Worm (Caenorhabditis elegans): ENCODE data around the gene dsc-4.
A peak's percentile ranks its signal among the peaks of the same experiment; 100 is the strongest.

dsc-4 gene

ce11 chrIV:326564-327070, 6.3 kb upstream of the dsc-4 start, which contains the start of gene col-101:
Gene col-101 (minus strand): TSS chrIV:327020.
- no peak for TF ChIP-seq skn-1 (tag; optimal IDR thresholded peaks at IDR 0.05)
- no peak for TF ChIP-seq lin-15B (tag; optimal IDR thresholded peaks at IDR 0.05)
- no peak for TF ChIP-seq zfp-2 (tag; optimal IDR thresholded peaks at IDR 0.05)
- no peak for TF ChIP-seq nhr-28 (tag; optimal IDR thresholded peaks at IDR 0.05)
- no peak for TF ChIP-seq daf-8 (GFP tag; IDR thresholded peaks at IDR 0.05)
- no peak for TF ChIP-seq T26A8.4 (GFP tag; IDR thresholded peaks at IDR 0.05)
- no peak for TF ChIP-seq F44E2.7 (GFP tag; IDR thresholded peaks at IDR 0.05)
- no peak for TF ChIP-seq ceh-32 (tag; optimal IDR thresholded peaks at IDR 0.05; ENCODE audit: poor library complexity)
- no peak for TF ChIP-seq set-16 (GFP tag; IDR thresholded peaks at IDR 0.05)
- TF ChIP-seq rbr-2 (tag; optimal IDR thresholded peaks at IDR 0.05): no peak
- TF ChIP-seq hmg-1.1 (GFP tag; IDR thresholded peaks at IDR 0.05): no peak
- no peak for TF ChIP-seq ceh-28 (tag; optimal IDR thresholded peaks at IDR 0.05)
- no peak for TF ChIP-seq snpc-1.2 (GFP tag; IDR thresholded peaks at IDR 0.05)
- no peak for TF ChIP-seq ZK337.2 (GFP tag; IDR thresholded peaks at IDR 0.05)
- no peak for TF ChIP-seq attf-4 (tag; optimal IDR thresholded peaks at IDR 0.05)
- no peak for TF ChIP-seq nhr-25 (tag; optimal IDR thresholded peaks at IDR 0.05; ENCODE audit: borderline replicate concordance, insufficient read depth)

- TF ChIP-seq mes-2 (tag; optimal IDR thresholded peaks at IDR 0.05; ENCODE audit: poor library complexity, severe bottlenecking) (no peak), Y48G9A.11 (GFP tag; IDR thresholded peaks at IDR 0.05) (0 out of 2 replicates have a peak, but pooled peaks have one; percentile 32), set-16 (GFP tag; IDR thresholded peaks at IDR 0.05) (peak; percentile 97), egl-43 (GFP tag; IDR thresholded peaks at IDR 0.05) (0 out of 2 replicates have a peak, but pooled peaks have one; percentile 38), Y5F2A.4 (GFP tag; optimal IDR thresholded peaks at IDR 0.05) (peak; percentile 26)
Measured at ce11 chrIV:325640-326039, 5.3 kb upstream of the dsc-4 start.

- TF ChIP-seq zfp-3 (GFP tag; conservative IDR thresholded peaks at IDR 0.05) (no peak), duxl-1 (tag; optimal IDR thresholded peaks at IDR 0.05; ENCODE audit: poor library complexity) (no peak), fkh-10 (GFP tag; optimal IDR thresholded peaks at IDR 0.05) (no peak), zag-1 (tag; optimal IDR thresholded peaks at IDR 0.05) (no peak), mxl-3 (GFP tag; optimal IDR thresholded peaks at IDR 0.05) (no peak), skn-1 (tag; optimal IDR thresholded peaks at IDR 0.05) (no peak), vab-7 (GFP tag; IDR thresholded peaks at IDR 0.05) (no peak), dmd-6 (GFP tag; IDR thresholded peaks at IDR 0.05) (no peak), egl-43 (GFP tag; IDR thresholded peaks at IDR 0.05) (no peak), ces-1 (GFP tag; optimal IDR thresholded peaks at IDR 0.05) (no peak), Y48G9A.11 (GFP tag; IDR thresholded peaks at IDR 0.05) (no peak), madf-5 (GFP tag; IDR thresholded peaks at IDR 0.05) (no peak), ZK546.5 (tag; optimal IDR thresholded peaks at IDR 0.05) (no peak), sdz-12 (GFP tag; optimal IDR thresholded peaks at IDR 0.05) (no peak), nhr-41 (GFP tag; IDR thresholded peaks at IDR 0.05) (no peak), D1046.2 (GFP tag; IDR thresholded peaks at IDR 0.05) (no peak), saeg-2 (GFP tag; IDR thresholded peaks at IDR 0.05) (no peak), zfp-2 (tag; optimal IDR thresholded peaks at IDR 0.05) (no peak)
Measured at ce11 chrIV:324759-325158, 4.4 kb upstream of the dsc-4 start, which contains the start of gene drl-1. Gene drl-1 (plus strand): TSS chrIV:325059.

ce11 chrIV:322497-322896, 2.2 kb upstream of the dsc-4 start, which contains the start of gene grl-26:
Gene grl-26 (minus strand): TSS chrIV:322814.
- TF ChIP-seq nhr-11 (tag; optimal IDR thresholded peaks at IDR 0.05) (no peak), daf-16 (GFP tag; optimal IDR thresholded peaks at IDR 0.05) (peak in 1 of 2 experiments; percentile 89), daf-16 (tag; optimal IDR thresholded peaks at IDR 0.05) (peak; percentile 69), Y105C5A.15 (GFP tag; IDR thresholded peaks at IDR 0.05) (0 out of 2 replicates have a peak, but pooled peaks have one; percentile 51), nhr-25 (tag; optimal IDR thresholded peaks at IDR 0.05; ENCODE audit: borderline replicate concordance, insufficient read depth) (no peak), lin-1 (GFP tag; IDR thresholded peaks at IDR 0.05) (peak; percentile 82), nhr-6 (tag; optimal IDR thresholded peaks at IDR 0.05) (no peak), ceh-82 (tag; optimal IDR thresholded peaks at IDR 0.05) (no peak), unc-62 (GFP tag; optimal IDR thresholded peaks at IDR 0.05 in 1 of 2) (no peak), unc-62 (tag; optimal IDR thresholded peaks at IDR 0.05) (no peak), hlh-11 (tag; optimal IDR thresholded peaks at IDR 0.05) (peak; percentile 62), hif-1 (tag; optimal IDR thresholded peaks at IDR 0.05) (peak in 1 of 2 experiments; percentile 52), tra-1 (GFP tag; IDR thresholded peaks at IDR 0.05) (peak; percentile 75), arid-1 (GFP tag; conservative IDR thresholded peaks at IDR 0.05) (peak; percentile 93), mxl-3 (GFP tag; optimal IDR thresholded peaks at IDR 0.05) (peak; percentile 59), saeg-2 (GFP tag; IDR thresholded peaks at IDR 0.05) (0 out of 2 replicates have a peak, but pooled peaks have one; percentile 40)
